Worm (Caenorhabditis elegans) whole organism, late embryonic: ENCODE data around the gene srsx-3.

Experiments
- C08G9.2 ChIP-seq: sonication (generic microtip); optimal IDR thresholded peaks from 2 replicates; lab custom pipeline; 2016; ENCODE audit warnings: mild to moderate bottlenecking, missing genetic modification characterization, moderate library complexity, missing compliant biosample characterization
- F13H6.1 ChIP-seq: sonication (generic microtip); optimal IDR thresholded peaks from 2 replicates; lab custom pipeline; 2016; ENCODE audit warnings: missing genetic modification characterization, missing compliant biosample characterization
- K02D7.2 ChIP-seq: sonication (generic microtip); optimal IDR thresholded peaks from 2 replicates; lab custom pipeline; 2017; ENCODE audit warnings: mild to moderate bottlenecking, missing genetic modification characterization, missing compliant biosample characterization
- ahr-1 ChIP-seq: sonication (generic microtip); optimal IDR thresholded peaks from 2 replicates; lab custom pipeline; 2016; ENCODE audit warnings: missing genetic modification characterization, missing compliant biosample characterization
- ceh-19 ChIP-seq: fragments of 200-800 bp; sonication (Bioruptor generic); optimal IDR thresholded peaks from 2 replicates; lab custom pipeline; 2018; ENCODE audit warnings: mild to moderate bottlenecking, missing genetic modification characterization, missing compliant biosample characterization
- ceh-2 ChIP-seq: sonication (generic microtip); optimal IDR thresholded peaks from 2 replicates; lab custom pipeline; 2016; ENCODE audit warnings: missing genotype, missing genetic modification characterization, missing compliant biosample characterization
- ceh-30 ChIP-seq: fragments of 150-350 bp; optimal IDR thresholded peaks from 2 replicates; lab custom pipeline; 2014; ENCODE audit warnings: missing biosample characterization, missing genetic modification characterization
- ceh-31 ChIP-seq: sonication (generic microtip); optimal IDR thresholded peaks from 2 replicates; lab custom pipeline; 2016; ENCODE audit warnings: missing genetic modification characterization, missing compliant biosample characterization
- ceh-34 ChIP-seq: sonication (generic microtip); optimal IDR thresholded peaks from 2 replicates; lab custom pipeline; 2016; ENCODE audit warnings: mild to moderate bottlenecking, missing genetic modification characterization, missing compliant biosample characterization
- ceh-9 ChIP-seq: sonication (generic microtip); optimal IDR thresholded peaks from 2 replicates; lab custom pipeline; 2016; ENCODE audit warnings: mild to moderate bottlenecking, missing genetic modification characterization, inconsistent platforms, missing compliant biosample characterization
- dve-1 ChIP-seq: sonication (generic microtip); optimal IDR thresholded peaks from 2 replicates; lab custom pipeline; 2017; ENCODE audit warnings: antibody characterized with exemption, mild to moderate bottlenecking, missing genetic modification characterization, missing compliant biosample characterization
- elt-2 ChIP-seq: sonication (generic microtip); optimal IDR thresholded peaks from 2 replicates; lab custom pipeline; 2016; ENCODE audit warnings: missing genetic modification reagents, missing genetic modification characterization, missing compliant biosample characterization
- ets-4 ChIP-seq: sonication (generic microtip); optimal IDR thresholded peaks from 2 replicates; lab custom pipeline; 2016; ENCODE audit warnings: missing genetic modification characterization, missing compliant biosample characterization
- eyg-1 ChIP-seq: sonication (generic microtip); optimal IDR thresholded peaks from 2 replicates; lab custom pipeline; 2016; ENCODE audit warnings: missing genotype, missing genetic modification characterization, missing compliant biosample characterization
- fax-1 ChIP-seq: sonication (generic microtip); optimal IDR thresholded peaks from 2 replicates; lab custom pipeline; 2016; ENCODE audit warnings: missing genotype, missing genetic modification characterization, missing compliant biosample characterization
- fkh-10 ChIP-seq: fragments of 150-350 bp; optimal IDR thresholded peaks from 2 replicates; lab custom pipeline; 2014; ENCODE audit warnings: missing biosample characterization, missing genetic modification reagents, missing genetic modification characterization
- fkh-6 ChIP-seq: sonication (generic microtip); optimal IDR thresholded peaks from 2 replicates; lab custom pipeline; 2016; ENCODE audit warnings: missing genetic modification characterization, missing compliant biosample characterization
- gmeb-2 ChIP-seq: sonication (generic microtip); optimal IDR thresholded peaks from 2 replicates; lab custom pipeline; 2016; ENCODE audit warnings: missing genetic modification characterization, inconsistent platforms, missing compliant biosample characterization
- hlh-15 ChIP-seq: sonication (generic microtip); optimal IDR thresholded peaks from 2 replicates; lab custom pipeline; 2016; ENCODE audit warnings: missing genetic modification characterization, missing compliant biosample characterization
- hlh-30 ChIP-seq: sonication (generic microtip); optimal IDR thresholded peaks from 2 replicates; lab custom pipeline; 2017; ENCODE audit warnings: antibody characterized with exemption, missing genetic modification characterization, missing compliant biosample characterization; ENCODE audit not compliant: insufficient read depth
- hlh-8 ChIP-seq: sonication (generic microtip); optimal IDR thresholded peaks from 2 replicates; lab custom pipeline; 2016; ENCODE audit warnings: missing genotype, missing genetic modification characterization, missing compliant biosample characterization
- madf-2 ChIP-seq: sonication (generic microtip); optimal IDR thresholded peaks from 2 replicates; lab custom pipeline; 2017; ENCODE audit warnings: missing genetic modification characterization, missing compliant biosample characterization
- nfya-1 ChIP-seq: sonication (generic microtip); optimal IDR thresholded peaks from 2 replicates; lab custom pipeline; 2017; ENCODE audit warnings: missing genetic modification characterization, mild to moderate bottlenecking, missing compliant biosample characterization, antibody characterized with exemption, moderate library complexity
- odd-2 ChIP-seq: sonication (generic microtip); optimal IDR thresholded peaks from 2 replicates; lab custom pipeline; 2017; ENCODE audit warnings: antibody characterized with exemption, mild to moderate bottlenecking, missing genetic modification characterization, missing compliant biosample characterization
- pag-3 ChIP-seq: sonication (generic microtip); optimal IDR thresholded peaks from 2 replicates; lab custom pipeline; 2016; ENCODE audit warnings: missing compliant biosample characterization, missing genetic modification characterization, borderline replicate concordance
- pat-9 ChIP-seq: fragments of 200-800 bp; sonication (Bioruptor generic); optimal IDR thresholded peaks from 2 replicates; lab custom pipeline; 2018; ENCODE audit warnings: mild to moderate bottlenecking, missing genetic modification characterization, moderate library complexity, missing compliant biosample characterization
- pqm-1 ChIP-seq: sonication (generic microtip); optimal IDR thresholded peaks from 2 replicates; lab custom pipeline; 2016; ENCODE audit warnings: missing genetic modification characterization, missing compliant biosample characterization
- pros-1 ChIP-seq: fragments of 150-350 bp; optimal IDR thresholded peaks from 2 replicates; lab custom pipeline; 2014; ENCODE audit warnings: missing biosample characterization, missing genetic modification reagents, missing genetic modification characterization
- rnt-1 ChIP-seq: sonication (generic microtip); optimal IDR thresholded peaks from 2 replicates; lab custom pipeline; 2016; ENCODE audit warnings: missing genetic modification characterization, missing compliant biosample characterization
- sdc-2 ChIP-seq: sonication (generic microtip); optimal IDR thresholded peaks from 2 replicates; lab custom pipeline; 2016; ENCODE audit warnings: missing genotype, missing genetic modification characterization, missing compliant biosample characterization
- sox-2 ChIP-seq: fragments of 200-800 bp; sonication (Bioruptor generic); IDR thresholded peaks from 2 replicates; pipeline ENCODE4 v1.3.6; 2022; ENCODE audit warnings: missing genetic modification reagents, missing genetic modification characterization, missing compliant biosample characterization
- sox-4 ChIP-seq: sonication (generic microtip); optimal IDR thresholded peaks from 2 replicates; lab custom pipeline; 2017; ENCODE audit warnings: mild to moderate bottlenecking, missing genetic modification characterization, inconsistent platforms, missing compliant biosample characterization
- ttx-3 ChIP-seq: sonication (generic microtip); optimal IDR thresholded peaks from 2 replicates; lab custom pipeline; 2016; ENCODE audit warnings: missing genetic modification reagents, missing genetic modification characterization, missing compliant biosample characterization
- unc-3 ChIP-seq, 2 experiments: fragments of 200-800 bp in 1 of 2; sonication (Bioruptor generic) in 1 of 2; sonication (generic microtip) in 1 of 2; conservative IDR thresholded peaks in 1 of 2; optimal IDR thresholded peaks in 1 of 2; 2 replicates each; pipeline versions ENCODE4 v1.3.6 to Lab custom; 2016 to 2022; ENCODE audit warnings: missing compliant biosample characterization in 2 of 2, missing genetic modification characterization in 2 of 2, missing genetic modification reagents in 1 of 2

srsx-3 gene

DNA sequence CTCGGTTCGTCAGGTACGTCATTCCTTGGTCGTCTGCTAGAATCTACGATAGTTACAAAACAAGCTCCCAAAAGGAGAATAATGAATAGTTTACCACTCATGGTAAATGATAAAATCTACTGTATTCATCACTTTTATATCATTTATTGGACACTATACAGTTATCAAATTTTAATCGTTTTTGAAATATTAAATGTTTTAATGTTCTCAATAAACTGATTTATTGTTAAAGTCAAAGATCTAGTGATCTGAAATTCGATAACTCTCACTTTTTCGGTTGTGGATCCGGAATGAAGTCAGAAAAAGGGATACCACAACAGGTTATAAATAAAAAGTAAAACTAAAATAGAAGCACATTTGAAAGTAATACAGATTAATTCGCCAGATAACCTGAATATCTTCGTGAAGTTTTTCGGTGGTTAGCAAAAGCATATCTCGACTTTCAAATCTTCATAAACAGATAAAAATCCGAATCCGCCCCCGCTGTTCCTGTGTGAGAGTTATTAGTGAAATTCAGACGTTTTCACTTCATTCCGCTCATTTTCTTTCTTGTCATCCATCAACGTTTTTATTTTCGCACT is 21.8 kb upstream of the srsx-3 start, which contains the start of the genes clec-217 and F26D11.2:
Gene clec-217 (minus strand): TSS at position 101 of the 581 bp plus-strand sequence.
Gene F26D11.2 (plus strand): TSS at position 531 of the 581 bp plus-strand sequence.
- TF ChIP-seq nfya-1 (tag; lab: Kevin White, UChicago) (no peak), rnt-1 (tag; lab: Kevin White, UChicago) (no peak), fkh-6 (tag; lab: Kevin White, UChicago) (no peak), ttx-3 (tag; lab: Kevin White, UChicago) (no peak), eyg-1 (tag; lab: Kevin White, UChicago) (no peak), K02D7.2 (no peak), ceh-30 (tag; lab: Kevin White, UChicago) (no peak), ceh-34 (tag; lab: Kevin White, UChicago) (no peak), pat-9 (no peak), gmeb-2 (tag; lab: Kevin White, UChicago) (no peak), elt-2 (tag; lab: Kevin White, UChicago) (no peak), F13H6.1 (no peak)

DNA sequence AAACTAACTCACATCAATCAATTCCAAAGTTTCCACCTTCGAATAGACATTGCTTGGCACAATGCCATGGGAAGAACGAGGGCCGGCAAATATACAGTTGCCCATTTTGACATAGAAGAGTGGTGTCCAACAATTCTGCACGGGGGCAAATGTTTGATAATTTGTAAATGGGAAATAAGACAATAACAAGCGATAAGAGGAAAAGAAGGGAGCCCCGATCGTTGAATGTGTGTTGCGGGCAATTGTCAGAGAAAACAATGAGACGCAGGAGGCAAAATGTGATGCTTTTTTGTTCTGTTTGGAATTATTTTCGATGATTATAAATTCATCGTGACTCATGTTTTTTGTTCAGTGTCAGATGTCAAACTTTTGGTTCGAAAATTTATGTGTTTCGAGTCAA is 19.2 kb upstream of the srsx-3 start, which contains the start of gene pals-34:
Gene pals-34 (minus strand): TSS at position 280 of the 400 bp plus-strand sequence.
- TF ChIP-seq fax-1 (tag; lab: Kevin White, UChicago) (no peak), dve-1 (tag; lab: Kevin White, UChicago) (no peak), pros-1 (tag; lab: Kevin White, UChicago) (no peak), sox-4 (no peak), unc-3 (GFP tag; conservative IDR thresholded peaks at IDR 0.05; lab: Robert Waterston, UW) (no peak), unc-3 (tag; optimal IDR thresholded peaks at IDR 0.05; lab: Kevin White, UChicago) (no peak), fkh-10 (GFP tag; lab: Kevin White, UChicago) (no peak)
- TF ChIP-seq, all 69 proteins: peak for 0

DNA sequence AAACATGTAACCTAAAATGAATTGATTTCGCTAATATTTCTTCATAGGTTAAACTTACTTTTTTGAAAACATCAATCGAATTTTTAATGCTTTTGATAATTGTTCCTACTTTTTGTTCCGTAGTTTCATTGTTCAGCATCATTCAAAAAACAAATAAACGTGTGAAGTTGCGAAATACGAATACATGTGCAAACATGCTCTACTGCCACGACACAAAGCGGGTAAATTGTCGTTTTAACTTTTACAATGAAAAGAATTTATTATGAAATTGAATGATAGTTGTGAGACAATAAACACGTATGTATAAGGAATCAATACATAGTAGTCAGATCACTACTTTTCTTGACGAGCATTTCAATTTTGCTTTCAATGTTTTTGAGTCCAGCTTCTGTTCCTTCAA is 18.1 kb upstream of the srsx-3 start, which contains the start of gene F26D11.12:
Gene F26D11.12 (minus strand): TSS at position 145 of the 400 bp plus-strand sequence.
- TF ChIP-seq pqm-1 (tag; lab: Kevin White, UChicago) (no peak), elt-2 (tag; lab: Kevin White, UChicago) (no peak), C08G9.2 (no peak), hlh-15 (tag; lab: Kevin White, UChicago) (no peak), ahr-1 (tag; lab: Kevin White, UChicago) (no peak), madf-2 (no peak), hlh-8 (tag; lab: Kevin White, UChicago) (no peak), pag-3 (no peak), ceh-19 (no peak), ceh-31 (tag; lab: Kevin White, UChicago) (no peak), ceh-30 (tag; lab: Kevin White, UChicago) (no peak), sdc-2 (no peak), sox-2 (GFP tag; lab: Robert Waterston, UW) (no peak), pat-9 (no peak), ceh-2 (tag; lab: Kevin White, UChicago) (no peak), unc-3 (GFP tag; conservative IDR thresholded peaks at IDR 0.05; lab: Robert Waterston, UW) (no peak), unc-3 (tag; optimal IDR thresholded peaks at IDR 0.05; lab: Kevin White, UChicago) (no peak), hlh-30 (tag; lab: Kevin White, UChicago) (no peak), odd-2 (tag; lab: Kevin White, UChicago) (no peak)

DNA sequence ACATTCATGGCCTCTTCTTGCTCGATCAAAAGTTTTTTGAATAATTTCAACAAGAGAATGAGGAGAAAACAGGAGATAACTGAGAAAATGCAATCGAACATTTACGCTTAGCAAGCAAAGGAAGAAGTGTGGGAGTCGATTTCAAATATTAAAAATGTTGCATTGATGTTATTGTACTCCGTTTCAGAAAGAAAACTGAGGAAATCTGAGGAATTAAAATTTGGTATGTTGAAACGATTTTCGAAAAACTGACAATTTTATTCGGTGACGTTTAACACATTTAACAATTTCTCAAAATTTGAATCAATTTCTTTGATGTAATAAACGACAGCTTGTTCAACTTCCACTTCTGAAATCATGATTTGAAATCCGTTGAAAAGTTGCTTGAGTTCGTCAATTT is 17.5 kb upstream of the srsx-3 start, which contains the start of gene F26D11.13:
Gene F26D11.13 (minus strand): TSS at position 101 of the 400 bp plus-strand sequence.
- no peak for TF ChIP-seq ets-4 (tag; lab: Kevin White, UChicago)

DNA sequence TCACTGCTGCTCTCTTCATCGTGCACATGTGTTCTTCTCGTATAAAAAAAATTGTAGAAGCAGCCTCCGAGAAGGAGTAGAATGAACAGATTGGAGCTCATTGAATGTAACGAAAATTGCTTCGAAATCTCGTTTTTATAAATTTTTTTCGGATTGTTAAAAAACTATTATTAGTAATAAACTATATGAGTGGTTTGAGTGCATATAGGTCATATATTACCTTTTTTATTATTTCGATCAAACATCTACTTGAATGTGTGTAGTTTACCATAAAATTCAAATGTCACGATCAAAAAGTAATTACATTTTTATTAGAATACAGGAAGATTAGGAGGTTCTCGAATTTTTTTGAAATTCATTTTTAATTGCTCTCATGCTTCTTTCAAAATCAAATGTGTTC is 15.8 kb upstream of the srsx-3 start, which contains the start of gene clec-216:
Gene clec-216 (minus strand): TSS at position 101 of the 400 bp plus-strand sequence.
- TF ChIP-seq ahr-1 (tag; lab: Kevin White, UChicago): no peak
- TF ChIP-seq ceh-9 (tag; lab: Kevin White, UChicago): no peak
- no peak for TF ChIP-seq pat-9
